Worm (Caenorhabditis elegans): ENCODE results near the gene srg-56.

srg-56 gene

DNA sequence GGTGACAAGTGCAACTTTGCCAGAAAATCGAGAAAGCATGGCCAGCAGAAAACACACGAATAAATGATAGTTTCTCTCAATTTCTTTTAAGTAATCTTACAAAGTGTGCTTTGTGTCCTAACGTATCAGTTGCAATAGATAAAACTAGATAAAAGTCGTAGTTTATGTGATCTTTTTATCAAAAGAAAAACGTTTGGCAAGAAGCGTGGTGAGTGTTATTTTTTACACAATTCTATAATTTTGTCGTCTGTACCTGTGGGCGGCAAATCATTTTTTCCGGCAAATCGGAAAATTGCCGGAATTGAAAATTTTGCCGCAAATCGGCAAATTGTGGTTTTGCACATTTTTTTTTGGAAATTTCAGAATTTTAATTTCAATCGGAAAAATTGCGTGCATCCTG lies 29.4 kb upstream of the srg-56 start, which contains the start of gene R05D8.9:
R05D8.9 (minus strand) TSS at position 101 of the 400 bp plus-strand sequence.
- TF ChIP-seq rnt-1 (tag; optimal IDR thresholded peaks at IDR 0.05) (no peak), eyg-1 (tag; optimal IDR thresholded peaks at IDR 0.05) (no peak), syd-9 (tag; optimal IDR thresholded peaks at IDR 0.05) (no peak), gmeb-2 (tag; optimal IDR thresholded peaks at IDR 0.05) (no peak), pag-3 (tag; optimal IDR thresholded peaks at IDR 0.05; ENCODE audit: borderline replicate concordance) (no peak), npax-4 (tag; optimal IDR thresholded peaks at IDR 0.05) (no peak), hlh-6 (tag; optimal IDR thresholded peaks at IDR 0.05) (no peak), sox-4 (tag; optimal IDR thresholded peaks at IDR 0.05) (no peak), T23F11.4 (GFP tag; optimal IDR thresholded peaks at IDR 0.05) (no peak), zip-5 (tag; optimal IDR thresholded peaks at IDR 0.05) (no peak), fkh-10 (GFP tag; optimal IDR thresholded peaks at IDR 0.05) (no peak), elt-2 (tag; optimal IDR thresholded peaks at IDR 0.05) (no peak), ceh-18 (tag; optimal IDR thresholded peaks at IDR 0.05) (no peak), hlh-15 (tag; optimal IDR thresholded peaks at IDR 0.05) (no peak)

DNA sequence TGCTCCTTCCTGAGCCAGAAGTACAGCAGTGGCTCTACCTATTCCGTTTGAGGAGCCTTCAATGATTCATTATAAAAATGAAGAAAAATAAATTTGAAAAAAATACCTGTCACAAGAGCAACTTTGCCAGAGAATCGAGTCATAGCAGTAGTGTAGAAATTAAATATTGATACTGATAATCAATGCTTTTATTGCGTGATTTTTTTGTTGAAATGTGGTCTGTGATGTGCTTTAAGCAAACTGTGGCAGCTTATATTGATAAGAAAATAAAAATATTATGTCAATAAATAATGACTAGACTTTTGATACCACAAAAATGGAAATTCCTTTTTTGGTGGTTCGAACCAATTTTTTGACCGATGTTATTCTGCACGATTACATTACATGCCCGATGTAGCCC lies 27.0 kb upstream of the srg-56 start, which contains the start of gene dhs-14:
dhs-14 (minus strand) TSS at position 149 of the 400 bp plus-strand sequence.
- TF ChIP-seq unc-55 (GFP tag; optimal IDR thresholded peaks at IDR 0.05) (no peak), sox-4 (tag; optimal IDR thresholded peaks at IDR 0.05) (no peak), lin-11 (tag; optimal IDR thresholded peaks at IDR 0.05) (no peak), unc-42 (tag; optimal IDR thresholded peaks at IDR 0.05) (no peak), syd-9 (tag; optimal IDR thresholded peaks at IDR 0.05) (no peak), odd-2 (tag; optimal IDR thresholded peaks at IDR 0.05) (no peak), elt-2 (tag; optimal IDR thresholded peaks at IDR 0.05) (no peak), elt-4 (tag; optimal IDR thresholded peaks at IDR 0.05) (no peak), rnt-1 (tag; optimal IDR thresholded peaks at IDR 0.05) (no peak), ceh-34 (tag; optimal IDR thresholded peaks at IDR 0.05) (no peak), zip-5 (tag; optimal IDR thresholded peaks at IDR 0.05) (no peak), ceh-14 (tag; optimal IDR thresholded peaks at IDR 0.05) (no peak), nfya-1 (tag; optimal IDR thresholded peaks at IDR 0.05) (no peak), ceh-48 (tag; optimal IDR thresholded peaks at IDR 0.05) (no peak), ceh-45 (GFP tag; IDR thresholded peaks at IDR 0.05) (no peak)

DNA sequence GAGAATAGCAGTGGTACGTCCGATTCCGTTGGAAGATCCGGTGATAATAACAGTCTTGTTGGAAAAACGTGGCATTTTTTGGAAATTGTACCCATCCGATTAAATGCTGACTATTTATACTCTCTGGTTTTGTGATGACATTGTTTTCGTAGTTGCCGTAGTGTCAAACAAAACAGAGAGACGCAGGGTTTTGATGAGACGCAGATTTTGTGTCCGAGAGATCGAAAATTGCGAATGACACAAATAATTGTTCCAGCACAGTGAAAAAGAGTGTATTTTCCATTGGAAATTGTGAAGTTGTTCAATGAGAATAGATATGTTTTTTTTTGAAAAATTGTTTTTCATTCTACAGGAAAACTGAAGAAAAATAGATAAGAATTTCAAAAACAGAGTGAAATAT lies 25.0 kb upstream of the srg-56 start, which contains the start of gene R05D8.7:
R05D8.7 (minus strand) TSS at position 104 of the 400 bp plus-strand sequence.
- TF ChIP-seq ttx-3 (tag; optimal IDR thresholded peaks at IDR 0.05) (no peak), fax-1 (tag; optimal IDR thresholded peaks at IDR 0.05) (no peak), ceh-6 (GFP tag; optimal IDR thresholded peaks at IDR 0.05) (no peak), hlh-13 (GFP tag; optimal IDR thresholded peaks at IDR 0.05) (no peak), nhr-232 (tag; optimal IDR thresholded peaks at IDR 0.05) (no peak), npax-4 (tag; optimal IDR thresholded peaks at IDR 0.05) (no peak), ceh-30 (tag; optimal IDR thresholded peaks at IDR 0.05) (no peak), nfya-1 (tag; optimal IDR thresholded peaks at IDR 0.05) (no peak), ceh-18 (tag; optimal IDR thresholded peaks at IDR 0.05) (no peak), pha-2 (tag; optimal IDR thresholded peaks at IDR 0.05) (no peak), fkh-6 (tag; optimal IDR thresholded peaks at IDR 0.05) (no peak), ceh-19 (GFP tag; optimal IDR thresholded peaks at IDR 0.05) (no peak)

DNA sequence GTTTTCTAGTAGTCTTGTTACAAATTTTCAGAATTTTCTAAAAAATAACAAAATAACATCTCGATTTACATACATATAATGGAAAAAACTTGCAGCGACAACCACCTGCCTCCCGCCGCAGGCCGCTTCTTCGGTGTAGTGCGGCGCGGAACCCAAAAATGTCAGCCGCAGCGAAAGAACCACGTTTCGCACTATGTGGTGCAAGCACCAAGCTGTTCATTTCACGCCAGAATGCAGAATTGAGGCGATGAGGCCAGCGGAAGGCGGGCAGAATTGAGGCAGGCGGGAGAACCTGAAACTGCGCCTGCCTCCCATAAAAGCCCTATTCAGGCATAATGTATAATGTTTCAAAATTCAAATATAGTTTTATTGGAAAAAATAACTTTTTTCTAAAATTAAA lies 23.4 kb upstream of the srg-56 start:
- no peak for TF ChIP-seq tbx-2 (tag; optimal IDR thresholded peaks at IDR 0.05)

DNA sequence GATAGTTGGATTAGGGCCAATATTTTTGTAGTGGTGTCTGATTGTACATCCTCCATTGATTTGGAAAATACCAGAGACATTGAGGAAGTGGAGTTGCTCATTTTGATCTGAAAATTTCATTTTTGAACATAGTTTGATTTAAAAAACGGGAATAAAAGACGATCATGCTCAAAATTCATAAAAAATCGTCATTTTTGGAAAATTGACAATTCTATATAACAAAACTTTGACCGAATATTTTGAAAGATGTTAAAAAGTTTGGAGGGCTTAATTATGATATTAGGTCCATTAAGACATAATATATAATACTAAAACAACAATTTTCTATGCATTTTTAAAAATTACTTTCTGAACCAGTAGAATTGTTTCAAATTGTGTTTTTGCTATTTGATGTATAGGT lies 21.4 kb upstream of the srg-56 start, which contains the start of gene srg-58:
srg-58 (minus strand) TSS at position 101 of the 400 bp plus-strand sequence.
- TF ChIP-seq ceh-24 (tag; optimal IDR thresholded peaks at IDR 0.05) (no peak), ceh-19 (GFP tag; optimal IDR thresholded peaks at IDR 0.05) (no peak), T23F11.4 (GFP tag; optimal IDR thresholded peaks at IDR 0.05) (no peak), unc-55 (GFP tag; optimal IDR thresholded peaks at IDR 0.05) (no peak), che-1 (tag; optimal IDR thresholded peaks at IDR 0.05) (no peak), lim-6 (tag; optimal IDR thresholded peaks at IDR 0.05) (no peak), ceh-14 (tag; optimal IDR thresholded peaks at IDR 0.05) (no peak), C38D4.7 (GFP tag; optimal IDR thresholded peaks at IDR 0.05) (no peak), ahr-1 (tag; optimal IDR thresholded peaks at IDR 0.05) (no peak), tbx-2 (tag; optimal IDR thresholded peaks at IDR 0.05) (no peak), ets-4 (tag; optimal IDR thresholded peaks at IDR 0.05) (no peak), unc-42 (tag; optimal IDR thresholded peaks at IDR 0.05) (no peak), zip-5 (tag; optimal IDR thresholded peaks at IDR 0.05) (no peak), pax-1 (tag; optimal IDR thresholded peaks at IDR 0.05) (no peak)

Data from whole organism, late embryonic.